Worm (Caenorhabditis elegans): ENCODE data around the gene rme-2.

DNA sequence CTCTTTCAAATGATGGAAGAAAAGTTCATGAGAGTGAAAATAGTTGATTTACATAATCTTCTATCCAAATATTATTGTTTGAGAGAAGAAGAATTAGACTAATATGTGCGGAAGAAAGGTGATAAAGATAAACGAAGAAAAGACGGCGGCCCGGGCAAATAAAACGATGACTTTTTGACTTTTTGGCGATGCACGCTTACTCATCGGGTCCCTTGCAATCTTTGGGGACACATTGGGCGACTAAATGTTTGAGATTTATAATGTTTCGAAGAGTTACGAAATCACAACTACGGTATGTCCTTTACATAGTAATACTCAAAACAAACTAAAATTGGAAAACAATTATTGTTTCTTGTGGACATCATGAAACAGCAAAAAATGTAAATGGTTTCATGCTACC is 45.0 kb downstream of the rme-2 start:
- no peak for TF ChIP-seq dao-5 (tag; optimal IDR thresholded peaks at IDR 0.05)
- TF ChIP-seq him-1 (tag; optimal IDR thresholded peaks at IDR 0.05): no peak

All from whole organism, L4/young adult.